Worm (Caenorhabditis elegans): ENCODE measurements around the gene F17E9.5.

- TF ChIP-seq ztf-11 (tag; optimal IDR thresholded peaks at IDR 0.05) (no peak), elt-1 (tag; optimal IDR thresholded peaks at IDR 0.05) (no peak)
Measured at ce11 chrIV:8325667-8326066, 20.0 kb upstream of the F17E9.5 start, which contains the start of gene F35H10.3.
